Worm (Caenorhabditis elegans) whole organism, midembryonic: ENCODE results near the gene sir-2.3.

Experiments
- ref-1 ChIP-seq: fragments of 200-800 bp; sonication (Bioruptor generic); conservative IDR thresholded peaks from 2 replicates; pipeline ENCODE4 v1.3.6; 2022; ENCODE audit warnings: missing genetic modification reagents, missing genetic modification characterization, missing compliant biosample characterization
- tab-1 ChIP-seq: fragments of 200-800 bp; sonication (Bioruptor generic); IDR thresholded peaks from 2 replicates; pipeline ENCODE4 v1.3.6; 2022; ENCODE audit warnings: missing genetic modification characterization, missing compliant biosample characterization

- no peak for TF ChIP-seq ref-1 (GFP tag; lab: Robert Waterston, UW)
- TF ChIP-seq tab-1 (GFP tag; lab: Robert Waterston, UW): no peak
Measured at ce11 chrX:13311641-13312423, 19.7 kb upstream of the sir-2.3 start, which contains the start of gene F46G10.1.
